Worm (Caenorhabditis elegans): ENCODE data around the gene ppm-1.A.

The ppm-1.A gene

ce11 chrV:10525902-10526301 lies 10.3 kb downstream of the ppm-1.A start, which contains the start of the genes C35A5.8 and hda-11:
TSS of gene C35A5.8 (minus strand) at chrV:10525908.
TSS of gene hda-11 (plus strand) at chrV:10526184.
- peak; percentile 64 for TF ChIP-seq crh-2 (tag; optimal IDR thresholded peaks at IDR 0.05)
- peak; percentile 14 for TF ChIP-seq snpc-4 (tag; optimal IDR thresholded peaks at IDR 0.05)
- TF ChIP-seq aly-2 (tag; optimal IDR thresholded peaks at IDR 0.05): no peak
- TF ChIP-seq unc-62 (GFP tag; optimal IDR thresholded peaks at IDR 0.05): no peak
- TF ChIP-seq lsy-2 (tag; optimal IDR thresholded peaks at IDR 0.05): peak; percentile 65 to 75
- peak; percentile 62 for TF ChIP-seq nhr-129 (tag; optimal IDR thresholded peaks at IDR 0.05)
- TF ChIP-seq nhr-6 (tag; optimal IDR thresholded peaks at IDR 0.05): peak; percentile 41
- no peak for TF ChIP-seq peb-1 (tag; optimal IDR thresholded peaks at IDR 0.05)
- peak; percentile 86 for TF ChIP-seq sma-9 (GFP tag; optimal IDR thresholded peaks at IDR 0.05)
- TF ChIP-seq sma-9 (tag; optimal IDR thresholded peaks at IDR 0.05): no peak
- TF ChIP-seq F13H6.1 (tag; optimal IDR thresholded peaks at IDR 0.05): peak; percentile 73
- TF ChIP-seq blmp-1 (tag; optimal IDR thresholded peaks at IDR 0.05; ENCODE audit: insufficient read depth): peak; percentile 10
- TF ChIP-seq nhr-237 (tag; optimal IDR thresholded peaks at IDR 0.05): no peak
- TF ChIP-seq fos-1 (tag; optimal IDR thresholded peaks at IDR 0.05): peak; percentile 44
- TF ChIP-seq sem-4 (tag; optimal IDR thresholded peaks at IDR 0.05): peak; percentile 34
- TF ChIP-seq gmeb-1 (tag; optimal IDR thresholded peaks at IDR 0.05): peak; percentile 76
- no peak for TF ChIP-seq nhr-23 (tag; optimal IDR thresholded peaks at IDR 0.05)
- peak; percentile 69 for TF ChIP-seq C34F6.9 (tag; optimal IDR thresholded peaks at IDR 0.05)
- TF ChIP-seq ztf-11 (tag; optimal IDR thresholded peaks at IDR 0.05): no peak
- TF ChIP-seq ZK546.5 (tag; optimal IDR thresholded peaks at IDR 0.05): no peak
- TF ChIP-seq sma-3 (GFP tag; optimal IDR thresholded peaks at IDR 0.05): peak; percentile 62
- TF ChIP-seq unc-55 (GFP tag; optimal IDR thresholded peaks at IDR 0.05): peak; percentile 77
- no peak for TF ChIP-seq ama-1 (optimal IDR thresholded peaks at IDR 0.05)
- peak; percentile 30 for TF ChIP-seq nhr-21 (tag; optimal IDR thresholded peaks at IDR 0.05)
- no peak for TF ChIP-seq dmd-4 (tag; optimal IDR thresholded peaks at IDR 0.05)

ce11 chrV:10516702-10517101 lies 19.5 kb downstream of the ppm-1.A start:
- TF ChIP-seq nhr-21 (tag; optimal IDR thresholded peaks at IDR 0.05) (no peak), nhr-129 (tag; optimal IDR thresholded peaks at IDR 0.05) (no peak), crh-2 (tag; optimal IDR thresholded peaks at IDR 0.05) (no peak), ceh-82 (tag; optimal IDR thresholded peaks at IDR 0.05) (no peak), skn-1 (tag; optimal IDR thresholded peaks at IDR 0.05) (no peak), mbf-1 (tag; optimal IDR thresholded peaks at IDR 0.05) (no peak), F13H6.1 (tag; optimal IDR thresholded peaks at IDR 0.05) (no peak), nhr-6 (tag; optimal IDR thresholded peaks at IDR 0.05) (no peak), peb-1 (tag; optimal IDR thresholded peaks at IDR 0.05) (no peak), nhr-25 (tag; optimal IDR thresholded peaks at IDR 0.05) (no peak), R02D3.7 (tag; optimal IDR thresholded peaks at IDR 0.05) (no peak), lin-39 (tag; optimal IDR thresholded peaks at IDR 0.05) (no peak), egl-27 (tag; optimal IDR thresholded peaks at IDR 0.05) (no peak), fos-1 (tag; optimal IDR thresholded peaks at IDR 0.05) (no peak), nhr-23 (tag; optimal IDR thresholded peaks at IDR 0.05) (no peak)

- TF ChIP-seq nhr-21 (tag; optimal IDR thresholded peaks at IDR 0.05): no peak
- TF ChIP-seq unc-39 (tag; optimal IDR thresholded peaks at IDR 0.05): no peak
- no peak for TF ChIP-seq ceh-82 (tag; optimal IDR thresholded peaks at IDR 0.05)
- no peak for TF ChIP-seq lin-11 (tag; optimal IDR thresholded peaks at IDR 0.05)
- no peak for TF ChIP-seq nhr-6 (tag; optimal IDR thresholded peaks at IDR 0.05)
- TF ChIP-seq ceh-16 (tag; optimal IDR thresholded peaks at IDR 0.05): no peak
- TF ChIP-seq F13H6.1 (tag; optimal IDR thresholded peaks at IDR 0.05): no peak
- TF ChIP-seq nhr-23 (tag; optimal IDR thresholded peaks at IDR 0.05): no peak
- TF ChIP-seq egl-27 (tag; optimal IDR thresholded peaks at IDR 0.05): no peak
- TF ChIP-seq alr-1 (tag; optimal IDR thresholded peaks at IDR 0.05): no peak
- no peak for TF ChIP-seq ztf-4 (tag; optimal IDR thresholded peaks at IDR 0.05)
- no peak for TF ChIP-seq crh-2 (tag; optimal IDR thresholded peaks at IDR 0.05)
- no peak for TF ChIP-seq dmd-4 (tag; optimal IDR thresholded peaks at IDR 0.05)
- TF ChIP-seq lsy-2 (tag; optimal IDR thresholded peaks at IDR 0.05): no peak
- no peak for TF ChIP-seq nhr-77 (tag; optimal IDR thresholded peaks at IDR 0.05)
- no peak for TF ChIP-seq nhr-10 (tag; optimal IDR thresholded peaks at IDR 0.05)
These were observed 21.9 kb downstream of the ppm-1.A start, which contains the start of gene dmsr-8 for ce11 chrV:10514271-10514670. TSS of gene dmsr-8 (minus strand) at chrV:10514371.

ce11 chrV:10508855-10509254 lies 27.3 kb downstream of the ppm-1.A start, which contains the start of gene C35A5.6:
TSS of gene C35A5.6 (plus strand) at chrV:10509137.
- TF ChIP-seq aly-2 (tag; optimal IDR thresholded peaks at IDR 0.05) (no peak), ceh-82 (tag; optimal IDR thresholded peaks at IDR 0.05) (no peak), R02D3.7 (tag; optimal IDR thresholded peaks at IDR 0.05) (no peak), ztf-1 (GFP tag; conservative IDR thresholded peaks at IDR 0.05) (no peak), lsy-2 (tag; optimal IDR thresholded peaks at IDR 0.05) (no peak), nhr-25 (tag; optimal IDR thresholded peaks at IDR 0.05) (peak; percentile 34), lin-39 (tag; optimal IDR thresholded peaks at IDR 0.05) (no peak), mbf-1 (tag; optimal IDR thresholded peaks at IDR 0.05) (no peak), zag-1 (tag; optimal IDR thresholded peaks at IDR 0.05) (no peak), nhr-237 (tag; optimal IDR thresholded peaks at IDR 0.05) (no peak), lin-11 (tag; optimal IDR thresholded peaks at IDR 0.05) (no peak), mdl-1 (tag; optimal IDR thresholded peaks at IDR 0.05) (no peak), nhr-10 (tag; optimal IDR thresholded peaks at IDR 0.05) (no peak), nhr-129 (tag; optimal IDR thresholded peaks at IDR 0.05) (peak; percentile 99)

Data from whole organism, L2 larva.